Fruit fly (Drosophila melanogaster): ENCODE data around the gene Sfp84E.
A peak's percentile ranks its signal among the peaks of the same experiment; 100 is the strongest.

Sfp84E gene

dm6 chr3R:7962778-7963494 lies 17.2 kb downstream of the Sfp84E start (continued):
- no peak for TF ChIP-seq CG5245 (GFP tag; optimal IDR thresholded peaks at IDR 0.05)
- TF ChIP-seq CG12104 (GFP tag; optimal IDR thresholded peaks at IDR 0.05): peak; percentile 40
- no peak for TF ChIP-seq lov (optimal IDR thresholded peaks at IDR 0.05)
- TF ChIP-seq lov (GFP tag; IDR thresholded peaks at IDR 0.05): 0 out of 3 replicates have a peak, but pooled peaks have one; percentile 5
- peak; percentile 59 for TF ChIP-seq tin (GFP tag; optimal IDR thresholded peaks at IDR 0.05)
- TF ChIP-seq Atf6 (GFP tag; IDR thresholded peaks at IDR 0.05): no peak
- TF ChIP-seq HLH4C (GFP tag; IDR thresholded peaks at IDR 0.05; ENCODE audit: partially characterized antibody): no peak
- TF ChIP-seq CG13624 (GFP tag; optimal IDR thresholded peaks at IDR 0.05): no peak
- no peak for TF ChIP-seq en (GFP tag; optimal IDR thresholded peaks at IDR 0.05)
- TF ChIP-seq br (optimal IDR thresholded peaks at IDR 0.05): no peak
- no peak for TF ChIP-seq CG9817 (tag; optimal IDR thresholded peaks at IDR 0.05)
- TF ChIP-seq Trl (optimal IDR thresholded peaks at IDR 0.05): peak in 1 of 2 experiments; percentile 39
- no peak for TF ChIP-seq Trl (GFP tag; optimal IDR thresholded peaks at IDR 0.05)
- TF ChIP-seq trem (tag; optimal IDR thresholded peaks at IDR 0.05): peak; percentile 43
- TF ChIP-seq CG7987 (GFP tag; optimal IDR thresholded peaks at IDR 0.05): no peak
- no peak for TF ChIP-seq dan (GFP tag; IDR thresholded peaks at IDR 0.05)
- TF ChIP-seq CG6654 (GFP tag; optimal IDR thresholded peaks at IDR 0.05): peak; percentile 55
- no peak for TF ChIP-seq Stat92E (GFP tag; optimal IDR thresholded peaks at IDR 0.05)
- no peak for TF ChIP-seq gt (GFP tag; IDR thresholded peaks at IDR 0.05)
- TF ChIP-seq salm (tag; optimal IDR thresholded peaks at IDR 0.05): no peak
- no peak for TF ChIP-seq Tbp (GFP tag; optimal IDR thresholded peaks at IDR 0.05)
- no peak for TF ChIP-seq CG13287 (GFP tag; IDR thresholded peaks at IDR 0.05; ENCODE audit: partially characterized antibody)
- no peak for TF ChIP-seq amos (GFP tag; IDR thresholded peaks at IDR 0.05; ENCODE audit: partially characterized antibody)
- no peak for TF ChIP-seq CG17359 (tag; optimal IDR thresholded peaks at IDR 0.05)
- no peak for TF ChIP-seq toy (GFP tag; IDR thresholded peaks at IDR 0.05)
- 0 out of 3 replicates have a peak, but pooled peaks have one; percentile 15 for TF ChIP-seq Optix (GFP tag; IDR thresholded peaks at IDR 0.05)
- 0 out of 2 replicates have a peak, but pooled peaks have one; percentile 22 for TF ChIP-seq E2f1 (GFP tag; IDR thresholded peaks at IDR 0.05)
- peak; percentile 13 for TF ChIP-seq Sry-β (GFP tag; optimal IDR thresholded peaks at IDR 0.05)
- peak; percentile 48 for TF ChIP-seq Sox102F (GFP tag; optimal IDR thresholded peaks at IDR 0.05)
- no peak for TF ChIP-seq CG8281 (tag; optimal IDR thresholded peaks at IDR 0.05)
- no peak; the same call in 2 of the 3 replicates for TF ChIP-seq B-H1 (GFP tag; IDR thresholded peaks at IDR 0.05)
- TF ChIP-seq CG3281 (GFP tag; optimal IDR thresholded peaks at IDR 0.05): no peak
- no peak for TF ChIP-seq slp2 (GFP tag; optimal IDR thresholded peaks at IDR 0.05)
- TF ChIP-seq CG18599 (GFP tag; optimal IDR thresholded peaks at IDR 0.05): no peak
- TF ChIP-seq nmo (GFP tag; optimal IDR thresholded peaks at IDR 0.05): peak; percentile 81
- TF ChIP-seq bbx (GFP tag; IDR thresholded peaks at IDR 0.05; ENCODE audit: partially characterized antibody): no peak
- no peak for TF ChIP-seq HLHmδ (GFP tag; optimal IDR thresholded peaks at IDR 0.05)
- no peak for TF ChIP-seq klu (GFP tag; IDR thresholded peaks at IDR 0.05)
- no peak for TF ChIP-seq CG7271 (tag; optimal IDR thresholded peaks at IDR 0.05)
- no peak for TF ChIP-seq pita (GFP tag; optimal IDR thresholded peaks at IDR 0.05)
- no peak for TF ChIP-seq schlank (tag; optimal IDR thresholded peaks at IDR 0.05)
- TF ChIP-seq HmgZ (tag; optimal IDR thresholded peaks at IDR 0.05): no peak
- TF ChIP-seq Dref (GFP tag; IDR thresholded peaks at IDR 0.05): no peak
- TF ChIP-seq p53 (GFP tag; optimal IDR thresholded peaks at IDR 0.05): no peak
- peak; percentile 19 for TF ChIP-seq CG8359 (GFP tag; optimal IDR thresholded peaks at IDR 0.05; ENCODE audit: borderline replicate concordance)
- TF ChIP-seq CG12942 (GFP tag; optimal IDR thresholded peaks at IDR 0.05): no peak
- peak; percentile 56 for TF ChIP-seq Ptx1 (GFP tag; IDR thresholded peaks at IDR 0.05)
- no peak for TF ChIP-seq h (optimal IDR thresholded peaks at IDR 0.05)
- TF ChIP-seq ase (GFP tag; IDR thresholded peaks at IDR 0.05): peak; percentile 6; the same call in 1 of the 3 replicates
- peak; percentile 81 for TF ChIP-seq Sox100B (GFP tag; optimal IDR thresholded peaks at IDR 0.05)
- TF ChIP-seq so (GFP tag; IDR thresholded peaks at IDR 0.05): no peak
